Fruit fly (Drosophila melanogaster) whole organism, wandering third instar larva: Measurements from ENCODE around the gene veli.
A peak's percentile ranks its signal among the peaks of the same experiment; 100 is the strongest.

Source experiments
- CG32264 ChIP-seq: fragments of 200-800 bp; sonication (Bioruptor generic); optimal IDR thresholded peaks from 2 replicates; lab custom pipeline; 2016; ENCODE audit warnings: missing biosample characterization, missing genetic modification characterization
- Hr78 ChIP-seq: fragments of >200 bp; optimal IDR thresholded peaks from 2 replicates; lab custom pipeline; 2017; ENCODE audit warnings: missing biosample characterization, missing genetic modification characterization
- OdsH ChIP-seq: fragments of 200-800 bp; sonication (Bioruptor generic); optimal IDR thresholded peaks from 2 replicates; lab custom pipeline; 2016; ENCODE audit warnings: missing biosample characterization, mild to moderate bottlenecking, missing genetic modification characterization
- Vsx2 ChIP-seq: fragments of 200-300, 225-300 bp; sonication (Bioruptor generic); optimal IDR thresholded peaks from 2 replicates; lab custom pipeline; 2018; ENCODE audit warnings: missing biosample characterization, missing genetic modification characterization; ENCODE audit not compliant: partially characterized antibody
- dl ChIP-seq, 2 experiments: fragments of 175-275, 200-275 bp in 1 of 2; fragments of 200-275 bp in 1 of 2; sonication (Bioruptor generic); optimal IDR thresholded peaks; lab custom pipeline; 2018; ENCODE audit warnings: mild to moderate bottlenecking in 2 of 2, missing biosample characterization in 2 of 2, missing genetic modification characterization in 2 of 2, moderate library complexity in 2 of 2; ENCODE audit not compliant: partially characterized antibody in 2 of 2, insufficient read depth in 1 of 2
- fru ChIP-seq: fragments of 200-800 bp; sonication (Bioruptor generic); optimal IDR thresholded peaks from 3 replicates; lab custom pipeline; 2016; ENCODE audit warnings: missing biosample characterization, mild to moderate bottlenecking, missing genetic modification characterization
- pan ChIP-seq: fragments of >200 bp; optimal IDR thresholded peaks from 2 replicates; lab custom pipeline; 2017
- psq ChIP-seq: fragments of 200-800 bp; sonication (Bioruptor generic); optimal IDR thresholded peaks from 3 replicates; lab custom pipeline; 2017; ENCODE audit warnings: missing biosample characterization, mild to moderate bottlenecking, missing genetic modification characterization, moderate library complexity
- woc ChIP-seq: sonication (Bioruptor generic); optimal IDR thresholded peaks from 2 replicates; lab custom pipeline; 2016; ENCODE audit warnings: missing biosample characterization, mild to moderate bottlenecking, missing genetic modification characterization

dm6 chr3R:25097486-25097885 is 32.1 kb upstream of the veli start, which contains the start of the genes CG33095 and CG33096:
- TF ChIP-seq Vsx2 (GFP tag; lab: Kevin White, UChicago) (no peak), OdsH (GFP tag; lab: Kevin White, UChicago) (no peak), woc (GFP tag; lab: Kevin White, UChicago) (peak; percentile 62), Hr78 (GFP tag; lab: Kevin White, UChicago) (no peak), pan (lab: Kevin White, UChicago) (no peak), fru (GFP tag; lab: Kevin White, UChicago) (no peak), CG32264 (GFP tag; lab: Kevin White, UChicago) (no peak), psq (GFP tag; lab: Kevin White, UChicago) (no peak), dl (GFP tag; optimal IDR thresholded peaks at IDR 0.05; lab: Kevin White, UChicago; ENCODE audit: insufficient read depth in 1 of 2, partially characterized antibody in 2 of 2) (no peak)
